Fruit fly (Drosophila melanogaster): ENCODE results near the gene CG15465.

The CG15465 gene

DNA sequence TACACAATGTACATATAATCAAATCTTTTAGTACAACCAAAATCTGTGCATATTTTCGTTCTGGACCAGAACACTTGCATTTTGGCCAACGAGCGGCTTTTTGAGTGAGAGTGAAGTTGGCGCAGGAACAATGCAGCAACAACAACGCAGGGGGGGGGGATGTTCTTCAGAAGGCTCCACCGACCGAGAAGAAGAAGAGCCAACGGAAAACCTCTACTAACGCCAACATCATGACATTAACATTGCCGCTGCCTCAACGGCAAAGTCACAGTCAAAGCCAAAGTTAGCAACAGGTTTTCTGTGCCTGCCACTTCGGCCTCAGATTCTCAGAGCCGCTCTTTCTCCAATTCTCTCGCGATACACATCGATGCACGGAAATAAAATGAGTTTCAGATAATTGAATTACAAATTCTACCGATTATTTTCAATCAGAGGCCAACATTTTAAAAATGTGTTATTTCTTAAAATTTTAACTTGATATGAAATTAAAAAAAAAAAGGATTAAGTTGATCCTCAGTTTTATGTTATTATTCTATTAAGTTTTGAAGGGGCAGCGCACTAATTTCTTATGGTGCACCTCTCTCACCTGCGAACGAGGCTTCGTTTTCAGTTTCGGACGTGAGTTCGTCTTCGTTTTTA lies 39.2 kb upstream of the CG15465 start:
- TF ChIP-seq foxo (GFP tag; optimal IDR thresholded peaks at IDR 0.05), result peak; percentile 61 to 93
- TF ChIP-seq Myc (optimal IDR thresholded peaks at IDR 0.05), result no peak
- TF ChIP-seq OdsH (GFP tag; optimal IDR thresholded peaks at IDR 0.05), result peak; percentile 90
- peak; percentile 81 for TF ChIP-seq dmrt93B (GFP tag; optimal IDR thresholded peaks at IDR 0.05)
- TF ChIP-seq usp (GFP tag; optimal IDR thresholded peaks at IDR 0.05), result no peak
- peak; percentile 35 for TF ChIP-seq Rel (GFP tag; optimal IDR thresholded peaks at IDR 0.05)
- peak; percentile 54 for TF ChIP-seq Rel (tag; optimal IDR thresholded peaks at IDR 0.05)
- no peak for TF ChIP-seq Hr83 (GFP tag; optimal IDR thresholded peaks at IDR 0.05; ENCODE audit: poor library complexity, severe bottlenecking)
- TF ChIP-seq Vsx2 (GFP tag; optimal IDR thresholded peaks at IDR 0.05; ENCODE audit: partially characterized antibody), result no peak
- TF ChIP-seq dsf (GFP tag; optimal IDR thresholded peaks at IDR 0.05; ENCODE audit: borderline replicate concordance), result peak; percentile 63
- no peak for TF ChIP-seq N (GFP tag; optimal IDR thresholded peaks at IDR 0.05)
- peak; percentile 2 for TF ChIP-seq Dif (GFP tag; optimal IDR thresholded peaks at IDR 0.05; ENCODE audit: partially characterized antibody)
- no peak for TF ChIP-seq Hr78 (GFP tag; optimal IDR thresholded peaks at IDR 0.05)
- peak; percentile 93 for TF ChIP-seq ey (GFP tag; optimal IDR thresholded peaks at IDR 0.05)
- peak; percentile 67 for TF ChIP-seq tai (GFP tag; optimal IDR thresholded peaks at IDR 0.05)
- TF ChIP-seq lola (GFP tag; optimal IDR thresholded peaks at IDR 0.05), result no peak
- TF ChIP-seq brk (GFP tag; optimal IDR thresholded peaks at IDR 0.05), result peak; percentile 88
- TF ChIP-seq Mio (GFP tag; optimal IDR thresholded peaks at IDR 0.05), result no peak
- peak; percentile 71 for TF ChIP-seq sv (GFP tag; optimal IDR thresholded peaks at IDR 0.05)
- peak; percentile 82 for TF ChIP-seq sage (GFP tag; optimal IDR thresholded peaks at IDR 0.05)
- TF ChIP-seq rgr (GFP tag; optimal IDR thresholded peaks at IDR 0.05), result peak; percentile 90
- no peak for TF ChIP-seq pan (optimal IDR thresholded peaks at IDR 0.05)
- TF ChIP-seq br (GFP tag; optimal IDR thresholded peaks at IDR 0.05), result peak; percentile 91
- peak; percentile 51 for TF ChIP-seq CG32264 (GFP tag; optimal IDR thresholded peaks at IDR 0.05)
- TF ChIP-seq woc (GFP tag; optimal IDR thresholded peaks at IDR 0.05), result peak; percentile 91
- TF ChIP-seq Jra (GFP tag; optimal IDR thresholded peaks at IDR 0.05), result peak; percentile 75
- peak; percentile 94 for TF ChIP-seq Sp1 (GFP tag; optimal IDR thresholded peaks at IDR 0.05)
- no peak for TF ChIP-seq GATAd (GFP tag; optimal IDR thresholded peaks at IDR 0.05)
- peak; percentile 63 for TF ChIP-seq CrebA (GFP tag; optimal IDR thresholded peaks at IDR 0.05; ENCODE audit: borderline replicate concordance)
- peak; percentile 94 for TF ChIP-seq h (GFP tag; optimal IDR thresholded peaks at IDR 0.05)
- peak; percentile 89 for TF ChIP-seq Hnf4 (GFP tag; optimal IDR thresholded peaks at IDR 0.05)
- no peak for TF ChIP-seq Abd-B (GFP tag; optimal IDR thresholded peaks at IDR 0.05)
- TF ChIP-seq dl (GFP tag; optimal IDR thresholded peaks at IDR 0.05; ENCODE audit: insufficient read depth in 1 of 2, partially characterized antibody in 2 of 2), result no peak
- TF ChIP-seq jim (GFP tag; optimal IDR thresholded peaks at IDR 0.05), result no peak
- TF ChIP-seq fru (GFP tag; optimal IDR thresholded peaks at IDR 0.05), result peak; percentile 95
- peak; percentile 51 for TF ChIP-seq Dfd (GFP tag; optimal IDR thresholded peaks at IDR 0.05)
- peak; percentile 88 for TF ChIP-seq HLH106 (tag; optimal IDR thresholded peaks at IDR 0.05)
- peak; percentile 86 for TF ChIP-seq psq (GFP tag; optimal IDR thresholded peaks at IDR 0.05)
- peak; percentile 80 for TF ChIP-seq CG9705 (GFP tag; optimal IDR thresholded peaks at IDR 0.05)

DNA sequence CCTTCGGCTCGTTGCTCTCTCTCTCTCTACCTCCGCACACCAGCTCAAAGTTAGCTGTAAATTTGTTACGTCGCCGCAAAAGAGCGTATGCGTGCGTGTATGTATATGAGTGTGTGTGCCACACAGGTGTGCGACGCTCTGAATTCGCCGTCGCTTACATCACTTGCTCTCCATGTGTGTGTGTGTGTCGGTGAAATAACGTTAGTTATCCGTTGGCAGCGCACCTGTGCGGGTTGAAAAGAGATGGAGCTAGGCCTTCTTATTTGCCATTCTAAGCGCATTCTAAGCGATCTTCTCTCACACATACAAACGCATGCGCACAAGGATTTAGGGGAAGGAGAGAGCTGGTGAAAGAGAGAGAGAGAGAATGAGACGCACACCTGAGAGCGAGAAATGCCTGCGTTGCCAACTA lies 38.7 kb upstream of the CG15465 start:
- TF ChIP-seq Abd-B (GFP tag; optimal IDR thresholded peaks at IDR 0.05) (no peak), Myc (optimal IDR thresholded peaks at IDR 0.05) (no peak), Hr83 (GFP tag; optimal IDR thresholded peaks at IDR 0.05; ENCODE audit: poor library complexity, severe bottlenecking) (peak; percentile 15), Dif (GFP tag; optimal IDR thresholded peaks at IDR 0.05; ENCODE audit: partially characterized antibody) (peak; percentile 28), fru (GFP tag; optimal IDR thresholded peaks at IDR 0.05) (peak; percentile 61), h (GFP tag; optimal IDR thresholded peaks at IDR 0.05) (peak; percentile 10)
